Fruit fly (Drosophila melanogaster): ENCODE results near the gene Ahcy.
A peak's percentile ranks its signal among the peaks of the same experiment; 100 is the strongest.

The Ahcy gene

DNA sequence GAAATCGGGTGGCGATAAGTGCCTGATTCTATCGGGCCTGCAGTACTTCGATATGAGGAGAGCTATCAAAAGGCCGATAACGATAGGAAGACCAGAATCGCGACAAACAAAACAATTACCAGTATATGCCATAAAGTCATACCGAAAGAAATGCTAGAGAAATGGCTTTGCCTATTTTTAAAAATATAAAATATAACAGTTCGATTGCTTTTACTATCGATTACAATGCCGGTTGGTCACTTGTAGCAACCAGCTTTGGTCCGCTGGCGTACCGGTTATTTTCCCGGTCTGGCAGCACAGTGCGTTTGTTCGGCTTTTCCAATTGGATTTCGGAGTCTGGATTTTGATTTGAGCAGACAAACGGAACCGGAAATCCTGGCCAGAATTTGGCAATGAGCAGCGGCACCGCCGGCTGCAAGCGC lies 12.4 kb downstream of the Ahcy start, which contains the start of the genes shtd, CG6294 and CG6299 (continued):
- no peak for TF ChIP-seq CG6272 (GFP tag; IDR thresholded peaks at IDR 0.05)
- no peak for TF ChIP-seq danr (GFP tag; IDR thresholded peaks at IDR 0.05)
- no peak for TF ChIP-seq Hmr (GFP tag; optimal IDR thresholded peaks at IDR 0.05)
- TF ChIP-seq CG2202 (tag; optimal IDR thresholded peaks at IDR 0.05): no peak
- TF ChIP-seq sd (tag; optimal IDR thresholded peaks at IDR 0.05): no peak
- TF ChIP-seq Rfx (GFP tag; IDR thresholded peaks at IDR 0.05): peak; percentile 39; the same call in 1 of the 2 replicates
- 0 out of 3 replicates have a peak, but pooled peaks have one; percentile 16 for TF ChIP-seq CG34422 (GFP tag; IDR thresholded peaks at IDR 0.05)
- no peak for TF ChIP-seq HLHmδ (GFP tag; optimal IDR thresholded peaks at IDR 0.05)
- TF ChIP-seq vfl (GFP tag; optimal IDR thresholded peaks at IDR 0.05): peak; percentile 19
- no peak for TF ChIP-seq fd96Cb (tag; optimal IDR thresholded peaks at IDR 0.05)
- TF ChIP-seq D (optimal IDR thresholded peaks at IDR 0.05): no peak
- no peak for TF ChIP-seq D (GFP tag; optimal IDR thresholded peaks at IDR 0.05)
- TF ChIP-seq CG7963 (GFP tag; IDR thresholded peaks at IDR 0.05; ENCODE audit: partially characterized antibody): peak; percentile 99
- TF ChIP-seq CG2712 (tag; optimal IDR thresholded peaks at IDR 0.05): peak; percentile 47
- TF ChIP-seq Lhr (GFP tag; optimal IDR thresholded peaks at IDR 0.05): peak; percentile 47
- TF ChIP-seq CG30020 (tag; optimal IDR thresholded peaks at IDR 0.05): peak; percentile 50
- TF ChIP-seq fu2 (GFP tag; optimal IDR thresholded peaks at IDR 0.05): no peak
- no peak for TF ChIP-seq Six4 (GFP tag; optimal IDR thresholded peaks at IDR 0.05)
- peak; percentile 21 for TF ChIP-seq Bdp1 (GFP tag; optimal IDR thresholded peaks at IDR 0.05)
- TF ChIP-seq her (GFP tag; optimal IDR thresholded peaks at IDR 0.05): no peak
- TF ChIP-seq rib (GFP tag; IDR thresholded peaks at IDR 0.05): no peak
- no peak for TF ChIP-seq nom (GFP tag; optimal IDR thresholded peaks at IDR 0.05)
- TF ChIP-seq CG13296 (GFP tag; optimal IDR thresholded peaks at IDR 0.05): no peak
- no peak for TF ChIP-seq CG7745 (tag; optimal IDR thresholded peaks at IDR 0.05)
- TF ChIP-seq CG12299 (tag; optimal IDR thresholded peaks at IDR 0.05): peak; percentile 2
- no peak for TF ChIP-seq bcd (GFP tag; optimal IDR thresholded peaks at IDR 0.05)
- TF ChIP-seq Ets97D (GFP tag; optimal IDR thresholded peaks at IDR 0.05): peak; percentile 80
- TF ChIP-seq br (optimal IDR thresholded peaks at IDR 0.05): no peak
- TF ChIP-seq unpg (GFP tag; optimal IDR thresholded peaks at IDR 0.05): no peak
- no peak for TF ChIP-seq TFAM (GFP tag; optimal IDR thresholded peaks at IDR 0.05)
- no peak for TF ChIP-seq Ptx1 (GFP tag; IDR thresholded peaks at IDR 0.05)
- TF ChIP-seq CG18476 (GFP tag; optimal IDR thresholded peaks at IDR 0.05): peak; percentile 6
- no peak for TF ChIP-seq ase (GFP tag; IDR thresholded peaks at IDR 0.05)
- no peak for TF ChIP-seq Dek (tag; optimal IDR thresholded peaks at IDR 0.05)
- peak; percentile 65; the same call in 2 of the 3 replicates for TF ChIP-seq row (GFP tag; IDR thresholded peaks at IDR 0.05)
- TF ChIP-seq CG14050 (GFP tag; IDR thresholded peaks at IDR 0.05): no peak
- TF ChIP-seq crc (GFP tag; optimal IDR thresholded peaks at IDR 0.05): no peak
- peak; percentile 45 for TF ChIP-seq CG9797 (GFP tag; optimal IDR thresholded peaks at IDR 0.05)
- TF ChIP-seq pnt (GFP tag; optimal IDR thresholded peaks at IDR 0.05): no peak
- TF ChIP-seq zfh1 (GFP tag; IDR thresholded peaks at IDR 0.05): no peak
- no peak for TF ChIP-seq pan (optimal IDR thresholded peaks at IDR 0.05)
- TF ChIP-seq pan (GFP tag; optimal IDR thresholded peaks at IDR 0.05 in 1 of 2, IDR thresholded peaks at IDR 0.05 in 1 of 2): no peak
- TF ChIP-seq eve (GFP tag; optimal IDR thresholded peaks at IDR 0.05): no peak
- TF ChIP-seq CG9727 (GFP tag; optimal IDR thresholded peaks at IDR 0.05): peak; percentile 27
- no peak for TF ChIP-seq CG12071 (GFP tag; optimal IDR thresholded peaks at IDR 0.05)
- TF ChIP-seq B-H2 (GFP tag; optimal IDR thresholded peaks at IDR 0.05): no peak
- no peak for TF ChIP-seq ro (GFP tag; IDR thresholded peaks at IDR 0.05)
- TF ChIP-seq nerfin-1 (tag; optimal IDR thresholded peaks at IDR 0.05): no peak
- no peak for TF ChIP-seq Asciz (GFP tag; optimal IDR thresholded peaks at IDR 0.05)
- TF ChIP-seq Fer1 (GFP tag; optimal IDR thresholded peaks at IDR 0.05): no peak
- peak; percentile 83 for TF ChIP-seq Doc3 (GFP tag; IDR thresholded peaks at IDR 0.05; ENCODE audit: partially characterized antibody)
- no peak for TF ChIP-seq CG11085 (GFP tag; IDR thresholded peaks at IDR 0.05)
